Worm (Caenorhabditis elegans): ENCODE measurements around the gene K09C4.10.

ce11 chrX:3285448-3285847, 5.4 kb upstream of the K09C4.10 start:
- TF ChIP-seq ceh-34 (tag; optimal IDR thresholded peaks at IDR 0.05) = no peak
- no peak for TF ChIP-seq dmd-4 (tag; optimal IDR thresholded peaks at IDR 0.05; ENCODE audit: borderline replicate concordance)
- no peak for TF ChIP-seq hlh-8 (tag; optimal IDR thresholded peaks at IDR 0.05)

All from whole organism, late embryonic.